Worm (Caenorhabditis elegans) whole organism, midembryonic: ENCODE data around the gene C16B8.2.

Experiments
- T22C8.4 ChIP-seq: fragments of 200-800 bp; sonication (Bioruptor generic); IDR thresholded peaks from 2 replicates; pipeline ENCODE4 v1.3.6; 2022; ENCODE audit warnings: missing genetic modification characterization, missing compliant biosample characterization
- cog-1 ChIP-seq: sonication (generic microtip); optimal IDR thresholded peaks from 2 replicates; lab custom pipeline; 2016; ENCODE audit warnings: missing genetic modification characterization, missing compliant biosample characterization
- flt-1 ChIP-seq: fragments of 200-800 bp; sonication (Bioruptor generic); IDR thresholded peaks from 2 replicates; pipeline ENCODE4 v1.3.6; 2022; ENCODE audit warnings: missing genetic modification characterization, missing compliant biosample characterization
- klf-2 ChIP-seq: fragments of 200-800 bp; sonication (Bioruptor generic); conservative IDR thresholded peaks from 2 replicates; pipeline ENCODE4 v1.3.6; 2022; ENCODE audit warnings: missing genetic modification reagents, missing genetic modification characterization, missing compliant biosample characterization
- med-1 ChIP-seq: sonication (generic microtip); optimal IDR thresholded peaks from 2 replicates; lab custom pipeline; 2017; ENCODE audit warnings: missing genetic modification characterization, mild to moderate bottlenecking, missing compliant biosample characterization, antibody characterized with exemption, missing genetic modification reagents; ENCODE audit not compliant: insufficient read depth
- ref-1 ChIP-seq: fragments of 200-800 bp; sonication (Bioruptor generic); conservative IDR thresholded peaks from 2 replicates; pipeline ENCODE4 v1.3.6; 2022; ENCODE audit warnings: missing genetic modification reagents, missing genetic modification characterization, missing compliant biosample characterization
- tab-1 ChIP-seq: fragments of 200-800 bp; sonication (Bioruptor generic); IDR thresholded peaks from 2 replicates; pipeline ENCODE4 v1.3.6; 2022; ENCODE audit warnings: missing genetic modification characterization, missing compliant biosample characterization
- ztf-23 ChIP-seq: fragments of 200-800 bp; sonication (Bioruptor generic); IDR thresholded peaks from 2 replicates; pipeline ENCODE4 v1.3.6; 2022; ENCODE audit warnings: missing genetic modification reagents, missing genetic modification characterization, missing compliant biosample characterization
- ztf-29 ChIP-seq: fragments of 200-800 bp; sonication (Bioruptor generic); IDR thresholded peaks from 2 replicates; pipeline ENCODE4 v1.3.6; 2022; ENCODE audit warnings: missing genetic modification reagents, missing genetic modification characterization, missing compliant biosample characterization

C16B8.2 gene

DNA sequence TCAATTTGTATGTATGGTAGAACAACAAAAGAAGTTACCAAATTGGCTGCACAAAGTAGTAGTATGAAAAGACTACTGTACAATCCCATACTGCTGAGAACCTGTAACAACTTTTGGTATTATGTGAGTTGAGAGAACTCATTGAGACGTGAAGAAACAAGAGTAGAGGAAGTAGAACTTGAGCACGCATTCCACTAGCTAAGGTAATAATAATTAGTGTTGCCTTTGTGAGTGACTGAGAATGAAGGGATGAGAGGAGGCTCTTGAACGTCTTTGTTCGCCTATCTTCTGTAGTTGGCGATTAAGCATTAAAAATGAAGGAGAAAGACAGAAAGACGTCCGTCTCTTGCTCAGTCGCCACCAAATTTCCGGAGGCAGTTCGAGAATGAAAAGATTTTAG, 7.3 kb upstream of the C16B8.2 start, which contains the start of gene C16B8.4:
Gene C16B8.4 (minus strand): TSS at position 101 of the 400 bp plus-strand sequence.
- TF ChIP-seq med-1 (GFP tag; lab: Kevin White, UChicago) (no peak), ztf-23 (GFP tag; lab: Robert Waterston, UW) (no peak), flt-1 (GFP tag; lab: Robert Waterston, UW) (no peak), ztf-29 (GFP tag; lab: Robert Waterston, UW) (no peak)

- TF ChIP-seq ztf-29 (GFP tag; lab: Robert Waterston, UW) (no peak), cog-1 (no peak), ref-1 (GFP tag; lab: Robert Waterston, UW) (no peak), T22C8.4 (no peak), med-1 (GFP tag; lab: Kevin White, UChicago) (no peak), tab-1 (no peak), klf-2 (GFP tag; lab: Robert Waterston, UW) (no peak), ztf-23 (GFP tag; lab: Robert Waterston, UW) (no peak), flt-1 (GFP tag; lab: Robert Waterston, UW) (no peak)
These were observed 4.6 kb upstream of the C16B8.2 start for ce11 chrX:3970786-3971185.

DNA sequence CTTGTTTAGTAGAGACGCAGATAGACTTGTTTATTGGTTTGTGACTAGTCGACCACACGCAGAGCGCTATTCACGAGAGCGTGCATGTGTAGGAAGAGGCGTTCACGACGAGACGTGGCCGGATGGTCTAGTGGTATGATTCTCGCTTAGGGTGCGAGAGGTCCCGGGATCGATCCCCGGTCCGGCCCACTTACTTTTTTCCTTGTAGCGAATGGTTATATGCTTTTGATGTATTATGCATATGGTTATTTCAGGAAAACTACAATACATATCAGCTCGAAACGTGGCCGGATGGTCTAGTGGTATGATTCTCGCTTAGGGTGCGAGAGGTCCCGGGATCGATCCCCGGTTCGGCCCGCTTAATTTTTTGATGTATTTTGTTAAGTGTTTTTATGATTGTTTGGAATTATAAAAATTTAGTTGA, 3.8 kb upstream of the C16B8.2 start:
- TF ChIP-seq cog-1, result peak; percentile 89
- TF ChIP-seq ztf-29 (GFP tag; lab: Robert Waterston, UW), result peak; percentile 92
- peak; percentile 95 for TF ChIP-seq tab-1
- peak; percentile 88 for TF ChIP-seq ztf-23 (GFP tag; lab: Robert Waterston, UW)
- peak; percentile 89 for TF ChIP-seq ref-1 (GFP tag; lab: Robert Waterston, UW)
- peak; percentile 86 for TF ChIP-seq T22C8.4
- TF ChIP-seq flt-1 (GFP tag; lab: Robert Waterston, UW), result peak; percentile 98
- TF ChIP-seq med-1 (GFP tag; lab: Kevin White, UChicago), result peak; percentile 58
- peak; percentile 76 for TF ChIP-seq klf-2 (GFP tag; lab: Robert Waterston, UW)

DNA sequence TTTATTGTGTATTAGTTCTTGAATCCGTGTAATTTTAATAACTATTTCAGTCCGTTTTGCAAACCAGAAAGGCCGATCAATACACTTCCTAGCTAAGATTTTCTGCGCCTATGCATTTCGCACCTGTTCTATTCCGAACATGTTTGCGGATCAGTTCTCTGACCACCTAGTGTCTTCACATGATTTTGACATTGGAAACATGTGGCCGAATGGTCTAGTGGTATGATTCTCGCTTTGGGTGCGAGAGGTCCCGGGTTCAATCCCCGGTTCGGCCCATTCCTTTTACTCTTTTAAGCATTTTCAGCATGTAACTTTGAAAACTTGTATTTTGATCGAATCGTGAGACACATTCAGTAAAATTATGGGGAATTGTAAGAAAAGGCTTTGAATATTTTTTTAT, 3.1 kb upstream of the C16B8.2 start:
- peak; percentile 52 for TF ChIP-seq med-1 (GFP tag; lab: Kevin White, UChicago)
- TF ChIP-seq ref-1 (GFP tag; lab: Robert Waterston, UW), result peak; percentile 73
- no peak; the same call in 1 of the 2 replicates for TF ChIP-seq klf-2 (GFP tag; lab: Robert Waterston, UW)
- TF ChIP-seq flt-1 (GFP tag; lab: Robert Waterston, UW), result peak; percentile 92
- peak; percentile 83 for TF ChIP-seq ztf-23 (GFP tag; lab: Robert Waterston, UW)
- peak; percentile 87 for TF ChIP-seq tab-1
- TF ChIP-seq ztf-29 (GFP tag; lab: Robert Waterston, UW), result peak; percentile 84
- TF ChIP-seq T22C8.4, result peak; percentile 79
- TF ChIP-seq cog-1, result no peak

ce11 chrX:3968209-3968960, 2.2 kb upstream of the C16B8.2 start, which contains the start of gene C16B8.3:
C16B8.3 (minus strand) TSS chrX:3968634.
- no peak for TF ChIP-seq T22C8.4
- no peak for TF ChIP-seq cog-1
- no peak for TF ChIP-seq tab-1
- no peak for TF ChIP-seq flt-1 (GFP tag; lab: Robert Waterston, UW)
- TF ChIP-seq med-1 (GFP tag; lab: Kevin White, UChicago), result no peak
- no peak for TF ChIP-seq ztf-23 (GFP tag; lab: Robert Waterston, UW)
- no peak for TF ChIP-seq klf-2 (GFP tag; lab: Robert Waterston, UW)
- no peak for TF ChIP-seq ref-1 (GFP tag; lab: Robert Waterston, UW)
- no peak for TF ChIP-seq ztf-29 (GFP tag; lab: Robert Waterston, UW)

DNA sequence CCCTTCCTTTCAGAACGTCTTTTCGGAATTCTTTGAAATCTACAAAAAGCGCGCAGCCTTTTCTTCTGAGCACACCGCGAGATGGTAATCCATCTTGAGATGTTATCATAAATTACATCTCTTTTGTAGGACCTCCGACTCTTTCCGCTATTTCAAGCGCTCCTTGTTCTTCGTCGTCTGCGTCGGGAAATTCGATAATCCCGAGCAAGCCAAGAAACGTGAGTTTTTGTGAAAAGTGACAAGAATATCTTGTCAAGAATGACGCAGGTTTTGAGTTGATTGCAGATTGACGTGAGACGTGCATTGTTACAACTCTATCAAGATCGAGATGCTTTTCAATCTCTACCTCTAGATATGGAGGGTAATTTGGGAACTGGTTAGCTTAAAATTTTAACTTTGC, 5.9 kb downstream of the C16B8.2 start:
- TF ChIP-seq T22C8.4, result no peak
- no peak for TF ChIP-seq klf-2 (GFP tag; lab: Robert Waterston, UW)
- TF ChIP-seq flt-1 (GFP tag; lab: Robert Waterston, UW), result no peak
- TF ChIP-seq ref-1 (GFP tag; lab: Robert Waterston, UW), result no peak

ce11 chrX:3959221-3959620, 7.0 kb downstream of the C16B8.2 start:
- no peak for TF ChIP-seq klf-2 (GFP tag; lab: Robert Waterston, UW)
- no peak for TF ChIP-seq T22C8.4
- no peak for TF ChIP-seq tab-1
- no peak for TF ChIP-seq flt-1 (GFP tag; lab: Robert Waterston, UW)
- no peak for TF ChIP-seq ref-1 (GFP tag; lab: Robert Waterston, UW)
- no peak for TF ChIP-seq ztf-23 (GFP tag; lab: Robert Waterston, UW)
- no peak for TF ChIP-seq med-1 (GFP tag; lab: Kevin White, UChicago)
- no peak for TF ChIP-seq cog-1
- TF ChIP-seq ztf-29 (GFP tag; lab: Robert Waterston, UW), result no peak

- no peak for TF ChIP-seq tab-1
- TF ChIP-seq flt-1 (GFP tag; lab: Robert Waterston, UW), result no peak
- no peak for TF ChIP-seq klf-2 (GFP tag; lab: Robert Waterston, UW)
- no peak for TF ChIP-seq ref-1 (GFP tag; lab: Robert Waterston, UW)
- TF ChIP-seq cog-1, result no peak
- no peak for TF ChIP-seq T22C8.4
- no peak for TF ChIP-seq ztf-23 (GFP tag; lab: Robert Waterston, UW)
- no peak for TF ChIP-seq ztf-29 (GFP tag; lab: Robert Waterston, UW)
- no peak for TF ChIP-seq med-1 (GFP tag; lab: Kevin White, UChicago)
These were observed 8.0 kb downstream of the C16B8.2 start, which contains the start of gene lin-18 for ce11 chrX:3958252-3958651. lin-18 (plus strand) TSS chrX:3958552.

DNA sequence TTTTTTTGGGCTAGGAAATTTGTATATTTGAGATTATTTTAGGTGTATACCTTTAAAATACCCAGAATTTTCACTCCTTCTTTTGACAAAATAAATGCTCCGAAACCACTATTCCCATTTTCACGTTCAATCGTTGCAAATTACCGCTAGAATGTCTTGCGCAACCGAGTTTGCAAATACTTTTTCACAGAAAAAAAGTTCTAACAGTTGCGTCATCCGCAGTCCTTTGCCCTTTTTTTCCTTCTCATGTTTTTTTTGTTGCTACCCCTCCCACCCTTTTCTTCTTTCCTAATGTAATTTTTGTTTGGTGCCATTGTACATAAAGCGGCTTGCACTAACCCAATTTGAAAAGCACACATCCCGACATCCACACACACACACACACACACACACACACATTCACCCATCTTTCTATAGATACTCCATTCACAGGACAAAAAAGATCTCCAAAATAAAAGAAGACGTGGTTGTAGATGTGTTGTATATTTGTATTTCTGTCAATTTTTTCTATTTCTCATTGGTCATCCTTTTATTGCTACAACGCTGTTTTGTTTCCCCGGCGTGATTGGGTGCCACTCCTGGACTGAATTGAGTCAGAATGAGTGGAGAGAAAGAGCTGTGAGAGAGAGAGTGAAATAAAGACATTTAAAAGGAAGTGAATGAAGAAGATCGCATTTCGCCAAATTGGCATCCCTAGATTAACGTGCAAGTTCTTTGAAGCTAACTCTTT, 8.6 kb downstream of the C16B8.2 start:
- TF ChIP-seq med-1 (GFP tag; lab: Kevin White, UChicago), result no peak
